Fruit fly (Drosophila melanogaster): ENCODE results near the gene lds.

lds gene

dm6 chr3R:7886859-7887190 lies 33.4 kb upstream of the lds start, which contains the start of gene ArgRS-m (continued):
- TF ChIP-seq dati (GFP tag; IDR thresholded peaks at IDR 0.05) (no peak), shn (GFP tag; optimal IDR thresholded peaks at IDR 0.05) (peak; percentile 52), Hsf (GFP tag; optimal IDR thresholded peaks at IDR 0.05) (peak; percentile 65), gt (GFP tag; IDR thresholded peaks at IDR 0.05) (no peak), btn (GFP tag; optimal IDR thresholded peaks at IDR 0.05) (no peak), CG8359 (GFP tag; optimal IDR thresholded peaks at IDR 0.05; ENCODE audit: borderline replicate concordance) (no peak), gsb-n (tag; optimal IDR thresholded peaks at IDR 0.05) (peak; percentile 81), pb (GFP tag; optimal IDR thresholded peaks at IDR 0.05) (peak; percentile 12), Neu2 (GFP tag; optimal IDR thresholded peaks at IDR 0.05; ENCODE audit: borderline replicate concordance) (no peak), hth (optimal IDR thresholded peaks at IDR 0.05) (no peak), Abd-B (GFP tag; optimal IDR thresholded peaks at IDR 0.05) (peak; percentile 17), CG15269 (tag; optimal IDR thresholded peaks at IDR 0.05) (peak; percentile 45), CG12104 (GFP tag; optimal IDR thresholded peaks at IDR 0.05) (no peak), tup (GFP tag; optimal IDR thresholded peaks at IDR 0.05) (no peak), Meics (GFP tag; optimal IDR thresholded peaks at IDR 0.05) (peak; percentile 49), CG11695 (GFP tag; IDR thresholded peaks at IDR 0.05) (no peak), psq (GFP tag; optimal IDR thresholded peaks at IDR 0.05) (peak; percentile 28), CG13287 (GFP tag; IDR thresholded peaks at IDR 0.05; ENCODE audit: partially characterized antibody) (peak; percentile 65), CG12391 (tag; optimal IDR thresholded peaks at IDR 0.05) (peak; percentile 53), CG3065 (GFP tag; optimal IDR thresholded peaks at IDR 0.05) (no peak), pho (GFP tag; optimal IDR thresholded peaks at IDR 0.05) (peak; percentile 76), da (GFP tag; optimal IDR thresholded peaks at IDR 0.05) (no peak), en (GFP tag; optimal IDR thresholded peaks at IDR 0.05) (no peak), sens-2 (GFP tag; IDR thresholded peaks at IDR 0.05) (no peak), crol (GFP tag; IDR thresholded peaks at IDR 0.05) (no peak), ro (GFP tag; IDR thresholded peaks at IDR 0.05) (no peak), Dad (GFP tag; optimal IDR thresholded peaks at IDR 0.05) (peak; percentile 46), eyg (GFP tag; optimal IDR thresholded peaks at IDR 0.05) (peak; percentile 36), Hr51 (GFP tag; optimal IDR thresholded peaks at IDR 0.05) (peak; percentile 38 to 55), maf-S (GFP tag; optimal IDR thresholded peaks at IDR 0.05) (peak; percentile 28), CG11696 (GFP tag; IDR thresholded peaks at IDR 0.05) (no peak), CG16863 (GFP tag; optimal IDR thresholded peaks at IDR 0.05) (peak; percentile 16), h (optimal IDR thresholded peaks at IDR 0.05) (no peak), CG13894 (tag; optimal IDR thresholded peaks at IDR 0.05) (peak; percentile 4), CG16815 (GFP tag; optimal IDR thresholded peaks at IDR 0.05) (peak; percentile 32), CG13775 (GFP tag; optimal IDR thresholded peaks at IDR 0.05) (peak; percentile 62), Ssrp (tag; optimal IDR thresholded peaks at IDR 0.05) (no peak), wdn (GFP tag; IDR thresholded peaks at IDR 0.05) (no peak), CG4282 (GFP tag; optimal IDR thresholded peaks at IDR 0.05) (no peak), CG8281 (tag; optimal IDR thresholded peaks at IDR 0.05) (no peak), Antp (GFP tag; optimal IDR thresholded peaks at IDR 0.05) (peak; percentile 52), NC2α (GFP tag; optimal IDR thresholded peaks at IDR 0.05) (no peak), Atf-2 (GFP tag; optimal IDR thresholded peaks at IDR 0.05) (no peak), cg (GFP tag; optimal IDR thresholded peaks at IDR 0.05) (no peak), CG7556 (GFP tag; optimal IDR thresholded peaks at IDR 0.05) (peak; percentile 51), sd (tag; optimal IDR thresholded peaks at IDR 0.05) (peak; percentile 33), CG8765 (GFP tag; IDR thresholded peaks at IDR 0.05) (no peak), peb (GFP tag; IDR thresholded peaks at IDR 0.05) (no peak), CG6791 (GFP tag; IDR thresholded peaks at IDR 0.05; ENCODE audit: partially characterized antibody) (no peak), ssp (GFP tag; IDR thresholded peaks at IDR 0.05) (0 out of 2 replicates have a peak, but pooled peaks have one; percentile 26), CG17186 (GFP tag; optimal IDR thresholded peaks at IDR 0.05) (peak; percentile 96), CG9727 (GFP tag; optimal IDR thresholded peaks at IDR 0.05) (peak; percentile 46), ci (GFP tag; IDR thresholded peaks at IDR 0.05) (peak; percentile 53; the same call in 1 of the 3 replicates)

Measured in whole organism, embryonic.